Fruit fly (Drosophila melanogaster): ENCODE results near the gene ScsbetaA.

The ScsbetaA gene

dm6 chr3R:8927817-8928625, 10.5 kb upstream of the ScsbetaA start (continued):
- peak in 1 of 3 experiments; percentile 86 for TF ChIP-seq lola (GFP tag; optimal IDR thresholded peaks at IDR 0.05)
- TF ChIP-seq CG11085 (GFP tag; IDR thresholded peaks at IDR 0.05), result no peak
- TF ChIP-seq pros (GFP tag; optimal IDR thresholded peaks at IDR 0.05), result no peak
- peak; percentile 73 for TF ChIP-seq Max (GFP tag; optimal IDR thresholded peaks at IDR 0.05)
- peak; percentile 67 for TF ChIP-seq Xbp1 (GFP tag; optimal IDR thresholded peaks at IDR 0.05)
- TF ChIP-seq MTF-1 (GFP tag; optimal IDR thresholded peaks at IDR 0.05; ENCODE audit: borderline replicate concordance), result peak; percentile 20
- no peak for TF ChIP-seq Lim3 (GFP tag; IDR thresholded peaks at IDR 0.05)
- TF ChIP-seq E2f1 (GFP tag; IDR thresholded peaks at IDR 0.05), result peak; percentile 59; the same call in 1 of the 2 replicates
- TF ChIP-seq CG31365 (tag; optimal IDR thresholded peaks at IDR 0.05), result peak; percentile 46
- TF ChIP-seq CG12071 (GFP tag; optimal IDR thresholded peaks at IDR 0.05), result peak; percentile 53
- peak; percentile 65 for TF ChIP-seq Antp (GFP tag; optimal IDR thresholded peaks at IDR 0.05)
- TF ChIP-seq danr (GFP tag; IDR thresholded peaks at IDR 0.05), result peak; percentile 75; the same call in 1 of the 2 replicates
- TF ChIP-seq HLHmδ (GFP tag; optimal IDR thresholded peaks at IDR 0.05), result no peak
- TF ChIP-seq CG43689 (GFP tag; IDR thresholded peaks at IDR 0.05), result no peak
- TF ChIP-seq Xrp1 (GFP tag; IDR thresholded peaks at IDR 0.05), result peak; percentile 92
- no peak for TF ChIP-seq Opbp (GFP tag; IDR thresholded peaks at IDR 0.05; ENCODE audit: partially characterized antibody)
- TF ChIP-seq CG3163 (GFP tag; optimal IDR thresholded peaks at IDR 0.05), result peak; percentile 41
- TF ChIP-seq ase (GFP tag; IDR thresholded peaks at IDR 0.05), result 0 out of 3 replicates have a peak, but pooled peaks have one; percentile 32
- TF ChIP-seq CG1832 (GFP tag; optimal IDR thresholded peaks at IDR 0.05), result no peak
- no peak for TF ChIP-seq tll (GFP tag; optimal IDR thresholded peaks at IDR 0.05)
- TF ChIP-seq Oli (tag; optimal IDR thresholded peaks at IDR 0.05), result peak; percentile 76
- TF ChIP-seq Gug (GFP tag; IDR thresholded peaks at IDR 0.05), result peak; percentile 73; the same call in 2 of the 4 replicates
- TF ChIP-seq hb (GFP tag; IDR thresholded peaks at IDR 0.05; ENCODE audit: partially characterized antibody), result no peak
- peak; percentile 87 for TF ChIP-seq CG7271 (tag; optimal IDR thresholded peaks at IDR 0.05)
- peak; percentile 92 for TF ChIP-seq Spps (tag; optimal IDR thresholded peaks at IDR 0.05)
- TF ChIP-seq CG12104 (GFP tag; optimal IDR thresholded peaks at IDR 0.05), result peak; percentile 28
- TF ChIP-seq CG13287 (GFP tag; IDR thresholded peaks at IDR 0.05; ENCODE audit: partially characterized antibody), result no peak
- peak; percentile 63 for TF ChIP-seq CG16863 (GFP tag; optimal IDR thresholded peaks at IDR 0.05)
- peak; percentile 67 for TF ChIP-seq gcm (GFP tag; optimal IDR thresholded peaks at IDR 0.05)
- TF ChIP-seq CG3281 (GFP tag; optimal IDR thresholded peaks at IDR 0.05), result peak; percentile 77
- no peak for TF ChIP-seq sd (tag; optimal IDR thresholded peaks at IDR 0.05)
- TF ChIP-seq CG13624 (GFP tag; optimal IDR thresholded peaks at IDR 0.05), result peak; percentile 41
- no peak for TF ChIP-seq unc-4 (GFP tag; IDR thresholded peaks at IDR 0.05; ENCODE audit: partially characterized antibody)
- TF ChIP-seq sqz (GFP tag; optimal IDR thresholded peaks at IDR 0.05), result no peak
- TF ChIP-seq CG12744 (GFP tag; optimal IDR thresholded peaks at IDR 0.05), result no peak
- no peak for TF ChIP-seq CG5953 (GFP tag; IDR thresholded peaks at IDR 0.05)
- peak; percentile 77 for TF ChIP-seq CG10147 (GFP tag; optimal IDR thresholded peaks at IDR 0.05)
- TF ChIP-seq B-H1 (GFP tag; IDR thresholded peaks at IDR 0.05), result peak; percentile 29; the same call in 1 of the 3 replicates
- peak; percentile 44; the same call in 1 of the 2 replicates for TF ChIP-seq rib (GFP tag; IDR thresholded peaks at IDR 0.05)
- peak; percentile 41 for TF ChIP-seq ewg (GFP tag; optimal IDR thresholded peaks at IDR 0.05)
- peak; percentile 22 for TF ChIP-seq trh (GFP tag; optimal IDR thresholded peaks at IDR 0.05)
- peak; percentile 99 for TF ChIP-seq CG11696 (GFP tag; IDR thresholded peaks at IDR 0.05)
- TF ChIP-seq sim (GFP tag; IDR thresholded peaks at IDR 0.05), result no peak
- TF ChIP-seq CG4424 (GFP tag; optimal IDR thresholded peaks at IDR 0.05), result peak; percentile 80
- TF ChIP-seq zf30C (GFP tag; optimal IDR thresholded peaks at IDR 0.05), result no peak
- TF ChIP-seq Eip74EF (GFP tag; optimal IDR thresholded peaks at IDR 0.05), result peak in 1 of 2 experiments; percentile 55
- no peak for TF ChIP-seq CG7928 (GFP tag; optimal IDR thresholded peaks at IDR 0.05)
- no peak for TF ChIP-seq Taf1 (GFP tag; IDR thresholded peaks at IDR 0.05)
